Fruit fly (Drosophila melanogaster): ENCODE data around the gene spas.

DNA sequence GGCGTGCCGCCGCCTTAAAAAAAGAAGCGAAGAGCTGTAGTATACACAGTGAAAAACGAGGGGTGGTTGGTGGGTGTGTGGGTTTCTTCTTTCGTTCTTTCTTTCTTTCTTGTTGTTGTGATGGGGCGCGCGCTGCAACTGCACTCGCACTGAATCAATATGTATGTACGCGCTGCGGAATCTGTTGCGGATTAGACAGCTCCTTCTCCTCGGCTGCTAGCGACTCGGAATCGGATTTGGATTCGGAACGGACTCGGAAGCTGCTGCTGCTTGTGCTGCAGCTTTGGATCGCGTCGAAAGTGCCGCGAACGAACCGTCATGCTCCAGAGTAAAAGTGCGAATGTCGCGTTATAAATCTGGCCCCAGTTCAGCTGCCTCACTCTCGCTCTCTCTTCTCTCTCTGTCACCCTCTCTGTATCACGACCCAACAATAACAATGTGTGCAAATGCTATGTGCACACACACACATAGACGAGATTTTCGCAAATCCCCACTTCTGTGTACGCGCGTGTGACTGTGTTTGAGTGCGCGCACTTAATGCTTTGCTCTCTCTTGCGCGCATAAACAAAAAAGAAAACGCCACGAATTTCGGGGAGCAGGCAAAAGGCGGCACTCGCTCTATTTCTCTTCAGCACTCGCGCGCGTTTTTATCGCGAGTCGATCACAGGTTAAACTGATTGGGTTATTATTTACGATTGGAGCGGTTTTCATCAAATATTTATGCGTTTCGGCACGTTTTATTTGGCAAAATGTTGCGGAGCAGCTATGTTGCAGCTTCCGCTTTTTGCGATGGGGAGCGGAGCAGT lies 6.8 kb upstream of the spas start:
- TF ChIP-seq CG8478 (optimal IDR thresholded peaks at IDR 0.05) (no peak), CTCF (optimal IDR thresholded peaks at IDR 0.05) (peak in 1 of 2 experiments; percentile 40)

All from S2 (cell line).